Worm (Caenorhabditis elegans) whole organism, L1 larva: Measurements from ENCODE around the gene cks-1.

ENCODE experiments used
- ama-1 ChIP-seq: fragments of 150-350 bp; optimal IDR thresholded peaks from 2 replicates; lab custom pipeline; 2014
- ceh-88 ChIP-seq: fragments of 200-800 bp; sonication (Bioruptor generic); IDR thresholded peaks from 2 replicates; pipeline ENCODE4 v1.3.6; 2022; ENCODE audit warnings: missing genetic modification characterization, missing compliant biosample characterization
- dpl-1 ChIP-seq, 3 experiments: fragments of 150-350 bp in 2 of 3; sonication (generic microtip) in 1 of 3; optimal IDR thresholded peaks; 2 replicates each; lab custom pipeline; 2014 to 2017; ENCODE audit warnings: missing biosample characterization in 3 of 3, missing genetic modification characterization in 3 of 3, missing genetic modification reagents in 3 of 3
- efl-1 ChIP-seq, 4 experiments: fragments of 150-350 bp; optimal IDR thresholded peaks in 3 of 4; peaks in 1 of 4; 1 replicate in 1 of 4; 2 replicates in 3 of 4; lab custom pipeline; 2014; ENCODE audit warnings: missing biosample characterization in 2 of 4, missing genetic modification characterization in 2 of 4, missing genetic modification reagents in 2 of 4
- elt-2 ChIP-seq: sonication (generic microtip); optimal IDR thresholded peaks from 2 replicates; lab custom pipeline; 2016; ENCODE audit warnings: missing genetic modification characterization, mild to moderate bottlenecking, inconsistent platforms, missing compliant biosample characterization, missing genetic modification reagents
- fkh-10 ChIP-seq: sonication (generic microtip); optimal IDR thresholded peaks from 2 replicates; lab custom pipeline; 2017; ENCODE audit warnings: missing biosample characterization, missing genetic modification reagents, missing genetic modification characterization
- jun-1 ChIP-seq: fragments of 150-350 bp; optimal IDR thresholded peaks from 2 replicates; lab custom pipeline; 2014; ENCODE audit warnings: missing biosample characterization, missing genetic modification reagents, missing genetic modification characterization
- lin-13 ChIP-seq: fragments of 150-350 bp; optimal IDR thresholded peaks from 2 replicates; lab custom pipeline; 2014; ENCODE audit warnings: missing biosample characterization, missing genetic modification reagents, missing genetic modification characterization
- lin-35 ChIP-seq, 2 experiments: fragments of 150-350 bp; optimal IDR thresholded peaks; 2 replicates each; lab custom pipeline; 2014; ENCODE audit warnings: missing biosample characterization in 2 of 2, missing genetic modification characterization in 2 of 2, missing genetic modification reagents in 2 of 2
- mep-1 ChIP-seq: fragments of 150-350 bp; optimal IDR thresholded peaks from 2 replicates; lab custom pipeline; 2014; ENCODE audit warnings: missing biosample characterization, missing genetic modification characterization
- nhr-85 ChIP-seq: sonication (generic microtip); peaks from one replicate; lab custom pipeline; 2016; ENCODE audit warnings: missing genetic modification characterization, inconsistent platforms, missing compliant biosample characterization
- skn-1 ChIP-seq: fragments of 150-350 bp; optimal IDR thresholded peaks from 2 replicates; lab custom pipeline; 2014; ENCODE audit warnings: missing biosample characterization, missing genetic modification characterization
- ztf-11 ChIP-seq, 2 experiments: sonication (generic microtip); optimal IDR thresholded peaks; 2 replicates each; lab custom pipeline; 2016 to 2017; ENCODE audit warnings: missing genetic modification characterization in 2 of 2, missing biosample characterization in 1 of 2, missing compliant biosample characterization in 1 of 2

ce11 chrIV:8534189-8534588, 20.5 kb downstream of the cks-1 start:
- TF ChIP-seq fkh-10 (GFP tag; lab: Kevin White, UChicago), result no peak
- TF ChIP-seq ztf-11 (tag; optimal IDR thresholded peaks at IDR 0.05; lab: Kevin White, UChicago), result no peak
- no peak for TF ChIP-seq lin-13
- peak; percentile 23 for TF ChIP-seq nhr-85
- no peak for TF ChIP-seq jun-1 (tag; lab: Kevin White, UChicago)
- TF ChIP-seq ceh-88 (GFP tag; lab: Robert Waterston, UW), result no peak
- TF ChIP-seq dpl-1 (GFP tag; optimal IDR thresholded peaks at IDR 0.05; lab: Kevin White, UChicago), result no peak
- no peak for TF ChIP-seq skn-1
- TF ChIP-seq mep-1, result no peak
- no peak for TF ChIP-seq elt-2 (tag; lab: Kevin White, UChicago)
- no peak for TF ChIP-seq lin-35 (GFP tag; optimal IDR thresholded peaks at IDR 0.05; lab: Kevin White, UChicago)
- no peak for TF ChIP-seq efl-1 (optimal IDR thresholded peaks at IDR 0.05; lab: Kevin White, UChicago)
- no peak for TF ChIP-seq efl-1 (GFP tag; optimal IDR thresholded peaks at IDR 0.05 in 1 of 2; lab: Kevin White, UChicago)
- TF ChIP-seq ama-1 (lab: Kevin White, UChicago), result no peak
